Worm (Caenorhabditis elegans): ENCODE measurements around the gene clec-213.
A peak's percentile ranks its signal among the peaks of the same experiment; 100 is the strongest.

The clec-213 gene

ce11 chrV:7604858-7605257 is at the start of gene clec-213:
TSS of gene clec-213 (plus strand) at chrV:7605158.
- TF ChIP-seq him-1 (tag; optimal IDR thresholded peaks at IDR 0.05) (no peak), W03F9.2 (tag; optimal IDR thresholded peaks at IDR 0.05) (no peak), dao-5 (tag; optimal IDR thresholded peaks at IDR 0.05) (no peak)

- TF ChIP-seq him-1 (tag; optimal IDR thresholded peaks at IDR 0.05) (no peak), W03F9.2 (tag; optimal IDR thresholded peaks at IDR 0.05) (no peak), dao-5 (tag; optimal IDR thresholded peaks at IDR 0.05) (no peak)
These were observed 49.1 kb upstream of the clec-213 start for ce11 chrV:7555875-7556274.

- TF ChIP-seq dao-5 (tag; optimal IDR thresholded peaks at IDR 0.05) (no peak), W03F9.2 (tag; optimal IDR thresholded peaks at IDR 0.05) (no peak), him-1 (tag; optimal IDR thresholded peaks at IDR 0.05) (no peak)
These were observed 46.3 kb upstream of the clec-213 start, which contains the start of gene ets-7 for ce11 chrV:7558693-7559092. TSS of gene ets-7 (minus strand) at chrV:7558793.

ce11 chrV:7562947-7563346 is 42.0 kb upstream of the clec-213 start, which contains the start of gene F19F10.1:
TSS of gene F19F10.1 (plus strand) at chrV:7563247.
- no peak for TF ChIP-seq dao-5 (tag; optimal IDR thresholded peaks at IDR 0.05)
- TF ChIP-seq him-1 (tag; optimal IDR thresholded peaks at IDR 0.05): no peak
- TF ChIP-seq W03F9.2 (tag; optimal IDR thresholded peaks at IDR 0.05): no peak

DNA sequence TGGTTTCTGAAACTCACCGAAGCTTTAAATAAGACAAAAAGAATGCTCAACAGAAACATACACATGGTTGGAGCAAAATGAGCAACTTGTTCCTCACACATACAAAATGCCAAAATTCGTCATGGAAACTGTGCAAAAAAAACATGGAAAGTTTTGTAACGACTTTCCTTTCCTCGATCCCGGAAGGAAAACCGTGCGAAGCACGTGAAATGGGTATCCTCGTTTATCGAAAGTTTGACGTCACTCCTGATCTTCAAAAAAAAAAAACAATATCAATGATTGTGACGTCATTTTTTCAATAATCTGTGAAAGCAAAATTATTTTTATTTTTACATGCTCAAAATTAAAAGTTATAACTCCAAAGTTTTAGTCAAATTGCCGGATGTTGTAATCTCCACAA is 34.7 kb upstream of the clec-213 start, which contains the start of gene clec-212:
clec-212 (minus strand) TSS at position 101 of the 400 bp plus-strand sequence.
- no peak for TF ChIP-seq him-1 (tag; optimal IDR thresholded peaks at IDR 0.05)
- TF ChIP-seq W03F9.2 (tag; optimal IDR thresholded peaks at IDR 0.05): no peak
- TF ChIP-seq dao-5 (tag; optimal IDR thresholded peaks at IDR 0.05): no peak

- no peak for TF ChIP-seq dao-5 (tag; optimal IDR thresholded peaks at IDR 0.05)
- TF ChIP-seq W03F9.2 (tag; optimal IDR thresholded peaks at IDR 0.05): no peak
- TF ChIP-seq him-1 (tag; optimal IDR thresholded peaks at IDR 0.05): no peak
These were observed 34.0 kb upstream of the clec-213 start, which contains the start of gene F19F10.14 for ce11 chrV:7570955-7571354. TSS of gene F19F10.14 (minus strand) at chrV:7571055.

ce11 chrV:7575563-7575962 is 29.4 kb upstream of the clec-213 start, which contains the start of the genes snu-66 and ints-9:
TSS of gene snu-66 (minus strand) at chrV:7575670.
TSS of gene ints-9 (plus strand) at chrV:7575802.
- TF ChIP-seq him-1 (tag; optimal IDR thresholded peaks at IDR 0.05) (no peak), dao-5 (tag; optimal IDR thresholded peaks at IDR 0.05) (no peak), W03F9.2 (tag; optimal IDR thresholded peaks at IDR 0.05) (no peak)

DNA sequence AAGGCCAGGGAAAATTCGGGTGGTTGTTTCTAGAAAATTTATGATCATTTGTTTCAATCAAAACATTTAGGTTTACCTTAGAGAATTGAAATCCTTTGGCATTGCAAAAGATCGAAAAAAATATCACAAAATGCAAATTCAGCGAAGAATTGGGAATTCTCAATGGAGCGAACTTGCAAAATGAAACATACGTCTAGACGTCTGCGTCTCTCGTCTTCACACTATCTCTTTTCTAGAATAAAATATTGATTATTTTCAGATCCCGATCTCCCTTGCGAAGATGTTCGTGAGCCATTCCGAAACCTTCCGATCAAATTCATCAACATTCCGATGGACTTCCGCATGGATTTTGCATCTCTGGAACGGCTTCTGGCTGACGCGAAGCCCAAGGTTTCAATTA is 24.6 kb upstream of the clec-213 start, which contains the start of gene ets-6:
ets-6 (minus strand) TSS at position 169 of the 400 bp plus-strand sequence.
- TF ChIP-seq W03F9.2 (tag; optimal IDR thresholded peaks at IDR 0.05): peak; percentile 28
- no peak for TF ChIP-seq him-1 (tag; optimal IDR thresholded peaks at IDR 0.05)
- TF ChIP-seq dao-5 (tag; optimal IDR thresholded peaks at IDR 0.05): no peak

ce11 chrV:7587637-7588036 is 17.3 kb upstream of the clec-213 start, which contains the start of the genes F19F10.11 and C50E3.5:
TSS of gene F19F10.11 (minus strand) at chrV:7587704.
TSS of gene C50E3.5 (plus strand) at chrV:7587996.
- peak; percentile 64 for TF ChIP-seq W03F9.2 (tag; optimal IDR thresholded peaks at IDR 0.05)
- no peak for TF ChIP-seq dao-5 (tag; optimal IDR thresholded peaks at IDR 0.05)

ce11 chrV:7590454-7590853 is 14.5 kb upstream of the clec-213 start, which contains the start of gene C50E3.6:
TSS of gene C50E3.6 (minus strand) at chrV:7590554.
- TF ChIP-seq dao-5 (tag; optimal IDR thresholded peaks at IDR 0.05): no peak
- no peak for TF ChIP-seq W03F9.2 (tag; optimal IDR thresholded peaks at IDR 0.05)
- TF ChIP-seq him-1 (tag; optimal IDR thresholded peaks at IDR 0.05): no peak

DNA sequence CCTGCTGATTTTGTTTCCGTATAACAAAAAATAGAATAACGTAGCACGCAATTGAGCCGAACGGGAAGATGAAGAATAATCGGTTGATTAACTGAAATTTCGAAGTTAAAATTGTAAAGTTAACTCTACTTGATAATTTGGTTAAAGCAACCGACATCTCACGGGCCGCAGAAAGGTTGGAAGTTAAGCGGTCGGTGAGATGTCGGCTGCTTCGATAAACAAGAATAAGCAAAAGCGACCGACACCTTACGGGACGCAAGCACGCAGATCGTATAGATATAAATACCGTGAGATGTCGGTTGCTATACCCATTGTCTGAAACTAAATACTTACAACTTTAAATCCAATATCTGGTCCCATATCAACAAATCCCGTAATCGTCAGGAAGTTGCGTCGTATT is 9.8 kb upstream of the clec-213 start:
- TF ChIP-seq W03F9.2 (tag; optimal IDR thresholded peaks at IDR 0.05) (no peak), dao-5 (tag; optimal IDR thresholded peaks at IDR 0.05) (no peak), him-1 (tag; optimal IDR thresholded peaks at IDR 0.05) (no peak)

ce11 chrV:7598269-7598668 is 6.7 kb upstream of the clec-213 start, which contains the start of gene C50E3.7:
TSS of gene C50E3.7 (minus strand) at chrV:7598369.
- TF ChIP-seq him-1 (tag; optimal IDR thresholded peaks at IDR 0.05) (no peak), dao-5 (tag; optimal IDR thresholded peaks at IDR 0.05) (no peak), W03F9.2 (tag; optimal IDR thresholded peaks at IDR 0.05) (no peak)

ce11 chrV:7600149-7600548 is 4.8 kb upstream of the clec-213 start, which contains the start of gene C50E3.9:
TSS of gene C50E3.9 (minus strand) at chrV:7600249.
- no peak for TF ChIP-seq him-1 (tag; optimal IDR thresholded peaks at IDR 0.05)
- TF ChIP-seq dao-5 (tag; optimal IDR thresholded peaks at IDR 0.05): no peak
- no peak for TF ChIP-seq W03F9.2 (tag; optimal IDR thresholded peaks at IDR 0.05)

ce11 chrV:7601443-7601842 is 3.5 kb upstream of the clec-213 start, which contains the start of gene scl-26:
TSS of gene scl-26 (minus strand) at chrV:7601543.
- TF ChIP-seq him-1 (tag; optimal IDR thresholded peaks at IDR 0.05) (no peak), W03F9.2 (tag; optimal IDR thresholded peaks at IDR 0.05) (no peak), dao-5 (tag; optimal IDR thresholded peaks at IDR 0.05) (no peak)

- TF ChIP-seq W03F9.2 (tag; optimal IDR thresholded peaks at IDR 0.05) (no peak), dao-5 (tag; optimal IDR thresholded peaks at IDR 0.05) (no peak), him-1 (tag; optimal IDR thresholded peaks at IDR 0.05) (no peak)
These were observed 1.6 kb upstream of the clec-213 start, which contains the start of gene C50E3.11 for ce11 chrV:7603404-7603803. TSS of gene C50E3.11 (minus strand) at chrV:7603486.
